Worm (Caenorhabditis elegans) whole organism, L4 larva: ENCODE measurements around the gene C16H3.3.

ENCODE experiments used
- R02D3.7 ChIP-seq: fragments of 150-350 bp; sonication (generic microtip); optimal IDR thresholded peaks from 3 replicates; lab custom pipeline; 2014; ENCODE audit warnings: missing biosample characterization, missing genetic modification characterization
- aly-2 ChIP-seq: sonication (generic microtip); optimal IDR thresholded peaks from 2 replicates; lab custom pipeline; 2018; ENCODE audit warnings: missing biosample characterization, missing genetic modification characterization
- ama-1 ChIP-seq: fragments of 150-350 bp; optimal IDR thresholded peaks from 2 replicates; lab custom pipeline; 2014; ENCODE audit warnings: inconsistent platforms, mixed read lengths
- dpl-1 ChIP-seq: fragments of 150-350 bp; optimal IDR thresholded peaks from 2 replicates; lab custom pipeline; 2014; ENCODE audit warnings: missing biosample characterization, missing genetic modification reagents, missing genetic modification characterization
- lin-1 ChIP-seq: fragments of 200-800 bp; sonication (Bioruptor generic); IDR thresholded peaks from 2 replicates; pipeline ENCODE4 v1.3.6; 2022; ENCODE audit warnings: missing genetic modification reagents, missing genetic modification characterization, missing compliant biosample characterization
- nhr-11 ChIP-seq: fragments of 150-350 bp; optimal IDR thresholded peaks from 2 replicates; lab custom pipeline; 2014; ENCODE audit warnings: missing biosample characterization, missing genetic modification characterization
- unc-39 ChIP-seq: sonication (generic microtip); optimal IDR thresholded peaks from 2 replicates; lab custom pipeline; 2017; ENCODE audit warnings: missing biosample characterization, missing genetic modification characterization
- vab-7 ChIP-seq: fragments of 200-800 bp; sonication (Bioruptor generic); IDR thresholded peaks from 2 replicates; pipeline ENCODE4 v1.3.6; 2022; ENCODE audit warnings: missing genetic modification reagents, missing genetic modification characterization, missing compliant biosample characterization

- TF ChIP-seq vab-7 (no peak), lin-1 (GFP tag; lab: Robert Waterston, UW) (no peak), dpl-1 (GFP tag; lab: Kevin White, UChicago) (no peak), ama-1 (lab: Kevin White, UChicago) (no peak), R02D3.7 (no peak), unc-39 (tag; lab: Kevin White, UChicago) (no peak), aly-2 (tag; lab: Kevin White, UChicago) (no peak), nhr-11 (peak; percentile 16)
These were observed 17.5 kb upstream of the C16H3.3 start for ce11 chrX:17627382-17627781.
